Worm (Caenorhabditis elegans): ENCODE data around the gene lrch-1.

The lrch-1 gene

ce11 chrX:6173656-6174055 is 42.8 kb downstream of the lrch-1 start, which contains the start of gene T25B2.1:
Gene T25B2.1, plus strand, starts transcription at chrX:6173956.
- TF ChIP-seq pha-4 (tag; optimal IDR thresholded peaks at IDR 0.05) (no peak), egl-5 (tag; optimal IDR thresholded peaks at IDR 0.05) (no peak), elt-2 (tag; optimal IDR thresholded peaks at IDR 0.05) (no peak), pqm-1 (tag; optimal IDR thresholded peaks at IDR 0.05) (no peak), lsy-12 (tag; optimal IDR thresholded peaks at IDR 0.05) (no peak), mml-1 (tag; optimal IDR thresholded peaks at IDR 0.05) (no peak), ceh-82 (tag; optimal IDR thresholded peaks at IDR 0.05) (no peak), jun-1 (tag; optimal IDR thresholded peaks at IDR 0.05) (no peak), nhr-237 (tag; optimal IDR thresholded peaks at IDR 0.05) (no peak), nhr-43 (tag; optimal IDR thresholded peaks at IDR 0.05; ENCODE audit: poor library complexity, severe bottlenecking) (no peak), ceh-9 (tag; optimal IDR thresholded peaks at IDR 0.05) (no peak), fkh-2 (tag; optimal IDR thresholded peaks at IDR 0.05) (no peak), unc-62 (GFP tag; optimal IDR thresholded peaks at IDR 0.05) (no peak), elt-1 (tag; optimal IDR thresholded peaks at IDR 0.05) (no peak), ceh-28 (tag; optimal IDR thresholded peaks at IDR 0.05) (no peak), daf-12 (tag; optimal IDR thresholded peaks at IDR 0.05) (no peak), nhr-12 (tag; optimal IDR thresholded peaks at IDR 0.05) (no peak), nfya-1 (tag; optimal IDR thresholded peaks at IDR 0.05; ENCODE audit: insufficient read depth) (no peak)

ce11 chrX:6169252-6169651 is 47.2 kb downstream of the lrch-1 start, which contains the start of gene T25B2.2:
Gene T25B2.2, plus strand, starts transcription at chrX:6169643.
- TF ChIP-seq nhr-12 (tag; optimal IDR thresholded peaks at IDR 0.05) (no peak), elt-2 (tag; optimal IDR thresholded peaks at IDR 0.05) (peak; percentile 86), skn-1 (tag; optimal IDR thresholded peaks at IDR 0.05) (no peak), fos-1 (tag; optimal IDR thresholded peaks at IDR 0.05) (no peak), pqm-1 (tag; optimal IDR thresholded peaks at IDR 0.05) (peak; percentile 42)

ce11 chrX:6167376-6167775 is 49.1 kb downstream of the lrch-1 start:
- TF ChIP-seq nhr-43 (tag; optimal IDR thresholded peaks at IDR 0.05; ENCODE audit: poor library complexity, severe bottlenecking) (no peak), elt-2 (tag; optimal IDR thresholded peaks at IDR 0.05) (peak; percentile 61)

ce11 chrX:6162037-6162436 is 54.4 kb downstream of the lrch-1 start:
- TF ChIP-seq ZK546.5 (tag; optimal IDR thresholded peaks at IDR 0.05) (no peak), nfya-1 (tag; optimal IDR thresholded peaks at IDR 0.05; ENCODE audit: insufficient read depth) (peak; percentile 47)

- TF ChIP-seq snpc-4 (tag; optimal IDR thresholded peaks at IDR 0.05) (no peak), ceh-28 (tag; optimal IDR thresholded peaks at IDR 0.05) (no peak), aly-2 (tag; optimal IDR thresholded peaks at IDR 0.05) (no peak), lin-15B (tag; optimal IDR thresholded peaks at IDR 0.05) (no peak), nhr-23 (tag; optimal IDR thresholded peaks at IDR 0.05) (no peak), sea-2 (GFP tag; optimal IDR thresholded peaks at IDR 0.05) (no peak), pha-4 (tag; optimal IDR thresholded peaks at IDR 0.05) (no peak), jun-1 (tag; optimal IDR thresholded peaks at IDR 0.05) (no peak), ama-1 (optimal IDR thresholded peaks at IDR 0.05) (no peak), nhr-12 (tag; optimal IDR thresholded peaks at IDR 0.05) (no peak), ZK546.5 (tag; optimal IDR thresholded peaks at IDR 0.05) (no peak), ceh-9 (tag; optimal IDR thresholded peaks at IDR 0.05) (no peak), tbx-2 (tag; optimal IDR thresholded peaks at IDR 0.05) (no peak), zag-1 (tag; optimal IDR thresholded peaks at IDR 0.05) (no peak), fkh-2 (tag; optimal IDR thresholded peaks at IDR 0.05) (no peak), egl-5 (tag; optimal IDR thresholded peaks at IDR 0.05) (no peak)
Observed at ce11 chrX:6160427-6160826, 56.0 kb downstream of the lrch-1 start, which contains the start of gene odd-2. Gene odd-2, minus strand, starts transcription at chrX:6160527.

- TF ChIP-seq nhr-28 (tag; optimal IDR thresholded peaks at IDR 0.05), result no peak
- no peak for TF ChIP-seq nhr-43 (tag; optimal IDR thresholded peaks at IDR 0.05; ENCODE audit: poor library complexity, severe bottlenecking)
- TF ChIP-seq skn-1 (tag; optimal IDR thresholded peaks at IDR 0.05), result no peak
- no peak for TF ChIP-seq nfya-1 (tag; optimal IDR thresholded peaks at IDR 0.05; ENCODE audit: insufficient read depth)
- no peak for TF ChIP-seq pha-4 (tag; optimal IDR thresholded peaks at IDR 0.05)
Observed at ce11 chrX:6159562-6159961, 56.9 kb downstream of the lrch-1 start.
